Worm (Caenorhabditis elegans): Measurements from ENCODE around the gene ZK669.2.

The ZK669.2 gene

DNA sequence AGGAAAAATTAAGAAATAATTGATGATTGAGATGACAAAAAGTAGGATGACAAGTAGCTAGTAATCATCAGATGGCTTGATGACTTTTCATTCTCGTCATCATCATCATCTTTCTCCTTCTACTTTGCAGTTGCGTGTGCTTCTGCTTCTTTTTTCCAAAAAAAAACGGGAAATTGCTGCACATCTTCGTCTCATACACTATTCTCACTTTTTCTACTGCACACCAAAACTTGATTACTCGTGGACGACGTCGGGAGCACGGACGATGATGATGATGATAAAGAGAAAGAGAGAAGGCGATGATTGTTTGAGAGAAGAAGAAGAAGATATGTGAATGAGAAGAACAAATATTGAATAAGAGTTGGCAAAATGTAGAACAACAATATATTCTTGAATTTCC, 16.8 kb downstream of the ZK669.2 start:
- no peak for TF ChIP-seq M03D4.4 (tag; optimal IDR thresholded peaks at IDR 0.05)
- TF ChIP-seq mls-2 (tag; optimal IDR thresholded peaks at IDR 0.05), result no peak
- peak; percentile 94 for TF ChIP-seq ces-1 (GFP tag; optimal IDR thresholded peaks at IDR 0.05)
- TF ChIP-seq ham-2 (GFP tag; optimal IDR thresholded peaks at IDR 0.05), result no peak

- TF ChIP-seq unc-120 (tag; optimal IDR thresholded peaks at IDR 0.05; ENCODE audit: poor library complexity, severe bottlenecking), result no peak
- no peak for TF ChIP-seq unc-39 (tag; optimal IDR thresholded peaks at IDR 0.05)
- no peak for TF ChIP-seq ceh-83 (GFP tag; optimal IDR thresholded peaks at IDR 0.05)
- no peak for TF ChIP-seq nhr-28 (tag; optimal IDR thresholded peaks at IDR 0.05)
- TF ChIP-seq nhr-76 (tag; optimal IDR thresholded peaks at IDR 0.05), result no peak
- no peak for TF ChIP-seq nhr-2 (tag; optimal IDR thresholded peaks at IDR 0.05)
- no peak for TF ChIP-seq snpc-4 (tag; optimal IDR thresholded peaks at IDR 0.05)
- TF ChIP-seq drap-1 (GFP tag; optimal IDR thresholded peaks at IDR 0.05), result no peak
- no peak for TF ChIP-seq lin-32 (GFP tag; optimal IDR thresholded peaks at IDR 0.05)
- TF ChIP-seq mep-1 (tag; optimal IDR thresholded peaks at IDR 0.05), result no peak
- TF ChIP-seq mab-5 (tag; optimal IDR thresholded peaks at IDR 0.05), result no peak
- no peak for TF ChIP-seq pha-4 (tag; optimal IDR thresholded peaks at IDR 0.05)
- no peak for TF ChIP-seq flh-1 (GFP tag; optimal IDR thresholded peaks at IDR 0.05)
- TF ChIP-seq unc-62 (GFP tag; optimal IDR thresholded peaks at IDR 0.05), result no peak
- TF ChIP-seq elt-1 (tag; optimal IDR thresholded peaks at IDR 0.05; ENCODE audit: borderline replicate concordance, insufficient read depth), result no peak
Measured at ce11 chrII:7920178-7920577, 17.8 kb downstream of the ZK669.2 start.

ce11 chrII:7911015-7911414, 27.0 kb downstream of the ZK669.2 start, which contains the start of gene ZK675.4:
Gene ZK675.4 (plus strand): TSS chrII:7911315.
- TF ChIP-seq mab-5 (tag; optimal IDR thresholded peaks at IDR 0.05) (no peak), mep-1 (tag; optimal IDR thresholded peaks at IDR 0.05) (no peak), sptf-1 (tag; optimal IDR thresholded peaks at IDR 0.05) (no peak), unc-120 (tag; optimal IDR thresholded peaks at IDR 0.05; ENCODE audit: poor library complexity, severe bottlenecking) (no peak), flh-1 (GFP tag; optimal IDR thresholded peaks at IDR 0.05) (no peak), hlh-1 (tag; optimal IDR thresholded peaks at IDR 0.05) (no peak), ceh-83 (GFP tag; optimal IDR thresholded peaks at IDR 0.05) (no peak), ceh-43 (GFP tag; optimal IDR thresholded peaks at IDR 0.05) (no peak), ces-1 (GFP tag; optimal IDR thresholded peaks at IDR 0.05) (no peak), unc-39 (tag; optimal IDR thresholded peaks at IDR 0.05) (no peak), drap-1 (GFP tag; optimal IDR thresholded peaks at IDR 0.05) (no peak), nhr-2 (tag; optimal IDR thresholded peaks at IDR 0.05) (no peak), ceh-39 (tag; optimal IDR thresholded peaks at IDR 0.05) (no peak), snpc-4 (tag; optimal IDR thresholded peaks at IDR 0.05) (no peak), unc-62 (GFP tag; optimal IDR thresholded peaks at IDR 0.05) (no peak), elt-3 (tag; optimal IDR thresholded peaks at IDR 0.05) (no peak)

- TF ChIP-seq hlh-1 (tag; optimal IDR thresholded peaks at IDR 0.05) (peak; percentile 49), blmp-1 (tag; optimal IDR thresholded peaks at IDR 0.05) (no peak)
Measured at ce11 chrII:7907539-7907997, 30.4 kb downstream of the ZK669.2 start, which contains the start of gene best-23. Gene best-23 (minus strand): TSS chrII:7907589.

- TF ChIP-seq nhr-76 (tag; optimal IDR thresholded peaks at IDR 0.05) (no peak), drap-1 (GFP tag; optimal IDR thresholded peaks at IDR 0.05) (no peak), mls-2 (tag; optimal IDR thresholded peaks at IDR 0.05) (no peak), unc-39 (tag; optimal IDR thresholded peaks at IDR 0.05) (no peak), sem-2 (GFP tag; optimal IDR thresholded peaks at IDR 0.05) (no peak), nhr-2 (tag; optimal IDR thresholded peaks at IDR 0.05) (no peak), unc-62 (GFP tag; optimal IDR thresholded peaks at IDR 0.05) (no peak), blmp-1 (tag; optimal IDR thresholded peaks at IDR 0.05) (no peak), snpc-4 (tag; optimal IDR thresholded peaks at IDR 0.05) (no peak), nhr-237 (tag; optimal IDR thresholded peaks at IDR 0.05) (no peak), unc-120 (tag; optimal IDR thresholded peaks at IDR 0.05; ENCODE audit: poor library complexity, severe bottlenecking) (no peak), tbx-8 (GFP tag; optimal IDR thresholded peaks at IDR 0.05) (no peak), sptf-1 (tag; optimal IDR thresholded peaks at IDR 0.05) (no peak), nhr-28 (tag; optimal IDR thresholded peaks at IDR 0.05) (no peak), ztf-11 (tag; optimal IDR thresholded peaks at IDR 0.05) (no peak)
Measured at ce11 chrII:7901990-7902389, 36.0 kb downstream of the ZK669.2 start.

DNA sequence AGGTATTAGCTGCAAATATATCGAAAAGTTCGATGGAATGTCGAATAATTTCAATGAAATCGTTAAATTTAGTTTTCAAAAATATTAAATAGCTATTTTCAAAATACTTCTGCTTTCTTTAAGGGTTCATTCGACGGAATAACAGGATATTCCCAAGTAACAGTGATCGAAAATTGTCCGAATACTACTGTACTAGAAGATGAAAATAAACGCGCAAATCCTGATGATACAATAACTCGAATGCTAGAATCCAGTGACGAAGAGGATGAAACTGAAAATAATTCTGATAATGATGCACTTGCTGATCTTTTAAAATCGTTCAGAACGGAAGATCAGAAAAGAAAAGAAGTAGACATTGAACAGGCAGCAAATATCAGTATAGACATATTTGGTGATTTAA, 37.2 kb downstream of the ZK669.2 start:
- TF ChIP-seq ham-2 (GFP tag; optimal IDR thresholded peaks at IDR 0.05) (no peak), ceh-39 (tag; optimal IDR thresholded peaks at IDR 0.05) (no peak), elt-1 (tag; optimal IDR thresholded peaks at IDR 0.05; ENCODE audit: borderline replicate concordance, insufficient read depth) (no peak)

Data from whole organism, mixed stage, embryonic.